Fruit fly (Drosophila melanogaster) whole organism, embryonic: ENCODE measurements around the gene upSET.

Experiments used
- Abd-B ChIP-seq: fragments of 200-800 bp; sonication (Bioruptor generic); optimal IDR thresholded peaks from 2 replicates; lab custom pipeline; 2018; ENCODE audit warnings: missing biosample characterization, mild to moderate bottlenecking, missing genetic modification characterization, moderate library complexity
- Antp ChIP-seq: fragments of 200-800 bp; sonication (Bioruptor generic); optimal IDR thresholded peaks from 3 replicates; lab custom pipeline; 2016; ENCODE audit warnings: missing biosample characterization, missing genetic modification characterization
- C15 ChIP-seq: fragments of 200-800 bp; sonication (Bioruptor generic); IDR thresholded peaks from 3 replicates; pipeline ENCODE4 v1.3.6; 2022; ENCODE audit warnings: missing biosample characterization, missing genetic modification characterization
- CG11247 ChIP-seq: fragments of 200-800 bp; sonication (Bioruptor generic); IDR thresholded peaks from 2 replicates; pipeline ENCODE4 v1.3.6; 2022; ENCODE audit warnings: missing biosample characterization, missing genetic modification characterization
- CG11723 ChIP-seq: fragments of 200-800 bp; sonication (Bioruptor generic); optimal IDR thresholded peaks from 2 replicates; lab custom pipeline; 2017; ENCODE audit warnings: missing biosample characterization, mild to moderate bottlenecking, missing genetic modification characterization
- CG12744 ChIP-seq: fragments of 200-800 bp; sonication (Bioruptor generic); optimal IDR thresholded peaks from 2 replicates; lab custom pipeline; 2016; ENCODE audit warnings: missing biosample characterization, missing genetic modification characterization
- CG13775 ChIP-seq: fragments of 200-800 bp; sonication (Bioruptor generic); optimal IDR thresholded peaks from 3 replicates; lab custom pipeline; 2017; ENCODE audit warnings: missing biosample characterization, mild to moderate bottlenecking, missing genetic modification characterization
- CG15011 ChIP-seq: fragments of 200-800 bp; sonication (Bioruptor generic); optimal IDR thresholded peaks from 3 replicates; lab custom pipeline; 2018; ENCODE audit warnings: missing biosample characterization, mild to moderate bottlenecking, missing genetic modification characterization
- CG17359 ChIP-seq: fragments of 200-800 bp; sonication (Bioruptor generic); optimal IDR thresholded peaks from 3 replicates; lab custom pipeline; 2018; ENCODE audit warnings: missing biosample characterization, mild to moderate bottlenecking, missing genetic modification characterization, moderate library complexity
- CG17568 ChIP-seq: fragments of 200-800 bp; sonication (Bioruptor generic); optimal IDR thresholded peaks from 2 replicates; lab custom pipeline; 2018; ENCODE audit warnings: missing biosample characterization, mild to moderate bottlenecking, missing genetic modification characterization, moderate library complexity
- CG18262 ChIP-seq: fragments of 200-800 bp; optimal IDR thresholded peaks from 3 replicates; lab custom pipeline; 2019; ENCODE audit warnings: missing biosample characterization, mild to moderate bottlenecking, missing genetic modification characterization, moderate library complexity
- CG2116 ChIP-seq: fragments of 200-800 bp; sonication (Bioruptor generic); optimal IDR thresholded peaks from 3 replicates; lab custom pipeline; 2018; ENCODE audit warnings: missing biosample characterization, mild to moderate bottlenecking, missing genetic modification characterization
- CG30403 ChIP-seq: fragments of 200-800 bp; sonication (Bioruptor generic); optimal IDR thresholded peaks from 3 replicates; lab custom pipeline; 2016; ENCODE audit warnings: missing biosample characterization, missing genetic modification characterization
- CG3281 ChIP-seq: fragments of 200-800 bp; sonication (Bioruptor generic); optimal IDR thresholded peaks from 3 replicates; lab custom pipeline; 2017; ENCODE audit warnings: missing biosample characterization, mild to moderate bottlenecking, missing genetic modification characterization
- CG4282 ChIP-seq: fragments of 200-800 bp; sonication (Bioruptor generic); optimal IDR thresholded peaks from 2 replicates; lab custom pipeline; 2016; ENCODE audit warnings: missing biosample characterization, missing genetic modification characterization
- CG5245 ChIP-seq: fragments of 200-800 bp; sonication (Bioruptor generic); optimal IDR thresholded peaks from 3 replicates; lab custom pipeline; 2016; ENCODE audit warnings: missing biosample characterization, missing genetic modification characterization
- CG7271 ChIP-seq: fragments of 200-800 bp; sonication (Bioruptor generic); optimal IDR thresholded peaks from 2 replicates; lab custom pipeline; 2018; ENCODE audit warnings: missing biosample characterization, mild to moderate bottlenecking, missing genetic modification characterization, moderate library complexity
- D19A ChIP-seq: fragments of 200-800 bp; optimal IDR thresholded peaks from 3 replicates; lab custom pipeline; 2019; ENCODE audit warnings: missing biosample characterization, mild to moderate bottlenecking, missing genetic modification characterization, moderate library complexity
- Dip3 ChIP-seq: fragments of 200-800 bp; sonication (Bioruptor generic); optimal IDR thresholded peaks from 3 replicates; lab custom pipeline; 2016; ENCODE audit warnings: missing biosample characterization, missing genetic modification characterization
- E2f1 ChIP-seq: fragments of 200-800 bp; sonication (Bioruptor generic); IDR thresholded peaks from 2 replicates; pipeline ENCODE4 v1.3.6; 2022; ENCODE audit warnings: missing biosample characterization, missing genetic modification characterization
- Ets65A ChIP-seq: fragments of 200-800 bp; sonication (Bioruptor generic); peaks from one replicate; lab custom pipeline; 2016; ENCODE audit warnings: missing biosample characterization, missing genetic modification characterization
- GATAe ChIP-seq: fragments of 200-800 bp; sonication (Bioruptor generic); conservative IDR thresholded peaks from 2 replicates; pipeline ENCODE4 v1.3.6; 2022; ENCODE audit warnings: missing biosample characterization, missing genetic modification characterization
- Hr3 ChIP-seq: fragments of 200-800 bp; sonication (Bioruptor generic); optimal IDR thresholded peaks from 3 replicates; lab custom pipeline; 2016; ENCODE audit warnings: missing biosample characterization, missing genetic modification characterization
- Meics ChIP-seq: fragments of 200-800 bp; sonication (Bioruptor generic); optimal IDR thresholded peaks from 2 replicates; lab custom pipeline; 2017; ENCODE audit warnings: missing biosample characterization, mild to moderate bottlenecking, missing genetic modification characterization
- NC2α ChIP-seq: fragments of 200-800 bp; sonication (Bioruptor generic); optimal IDR thresholded peaks from 2 replicates; lab custom pipeline; 2016; ENCODE audit warnings: missing biosample characterization, missing genetic modification characterization
- Neu2 ChIP-seq: fragments of 200-800 bp; sonication (Bioruptor generic); optimal IDR thresholded peaks from 3 replicates; lab custom pipeline; 2016; ENCODE audit warnings: missing biosample characterization, missing genetic modification characterization, borderline replicate concordance
- Nf-YA ChIP-seq: fragments of 200-800 bp; sonication (Bioruptor generic); IDR thresholded peaks from 2 replicates; pipeline ENCODE4 v1.3.6; 2022; ENCODE audit warnings: missing biosample characterization, missing genetic modification characterization
- Nf-YC ChIP-seq: fragments of 200-800 bp; optimal IDR thresholded peaks from 3 replicates; lab custom pipeline; 2019; ENCODE audit warnings: missing biosample characterization, mild to moderate bottlenecking, missing genetic modification characterization, moderate library complexity
- NfI ChIP-seq: fragments of 200-800 bp; sonication (Bioruptor generic); optimal IDR thresholded peaks from 3 replicates; lab custom pipeline; 2018; ENCODE audit warnings: missing biosample characterization, mild to moderate bottlenecking, missing genetic modification characterization, moderate library complexity
- Rfx ChIP-seq: fragments of 200-800 bp; sonication (Bioruptor generic); IDR thresholded peaks from 2 replicates; pipeline ENCODE4 v1.3.6; 2022; ENCODE audit warnings: missing biosample characterization, missing genetic modification characterization
- amos ChIP-seq: fragments of 200-800 bp; sonication (Bioruptor generic); IDR thresholded peaks from 2 replicates; pipeline ENCODE4 v1.3.6; 2022; ENCODE audit warnings: missing biosample characterization, missing genetic modification characterization; ENCODE audit not compliant: partially characterized antibody
- cas ChIP-seq: fragments of 200-800 bp; sonication (Bioruptor generic); IDR thresholded peaks from 2 replicates; pipeline ENCODE4 v1.3.6; 2022; ENCODE audit warnings: missing biosample characterization, missing genetic modification characterization
- croc ChIP-seq: fragments of 200-800 bp; sonication (Bioruptor generic); conservative IDR thresholded peaks from 3 replicates; pipeline ENCODE4 v1.3.6; 2022; ENCODE audit warnings: missing biosample characterization, missing genetic modification characterization
- gem ChIP-seq: fragments of 200-800 bp; sonication (Bioruptor generic); optimal IDR thresholded peaks from 2 replicates; lab custom pipeline; 2019; ENCODE audit warnings: missing biosample characterization, mild to moderate bottlenecking, missing genetic modification characterization, moderate library complexity
- gro ChIP-seq: fragments of 200-800 bp; sonication (Bioruptor generic); optimal IDR thresholded peaks from 2 replicates; lab custom pipeline; 2016; ENCODE audit warnings: missing biosample characterization, missing genetic modification characterization
- gsb-n ChIP-seq: fragments of 200-800 bp; sonication (Bioruptor generic); optimal IDR thresholded peaks from 3 replicates; lab custom pipeline; 2018; ENCODE audit warnings: missing biosample characterization, mild to moderate bottlenecking, missing genetic modification characterization
- jigr1 ChIP-seq: fragments of 200-800 bp; sonication (Bioruptor generic); IDR thresholded peaks from 3 replicates; pipeline ENCODE4 v1.3.6; 2022; ENCODE audit warnings: missing biosample characterization, missing genetic modification characterization
- klu ChIP-seq: fragments of 200-800 bp; sonication (Bioruptor generic); IDR thresholded peaks from 2 replicates; pipeline ENCODE4 v1.3.6; 2022; ENCODE audit warnings: missing biosample characterization, missing genetic modification characterization
- kni ChIP-seq: fragments of 200-800 bp; sonication (Bioruptor generic); optimal IDR thresholded peaks from 3 replicates; lab custom pipeline; 2017; ENCODE audit warnings: mild to moderate bottlenecking, missing biosample characterization, missing genetic modification reagents, missing genetic modification characterization
- pho ChIP-seq: fragments of 200-800 bp; sonication (Bioruptor generic); optimal IDR thresholded peaks from 2 replicates; lab custom pipeline; 2016; ENCODE audit warnings: missing biosample characterization, missing genetic modification characterization
- pzg ChIP-seq: fragments of 200-800 bp; sonication (Bioruptor generic); optimal IDR thresholded peaks from 3 replicates; lab custom pipeline; 2018; ENCODE audit warnings: missing biosample characterization, mild to moderate bottlenecking, missing genetic modification characterization, moderate library complexity
- run ChIP-seq: fragments of 200-800 bp; sonication (Bioruptor generic); optimal IDR thresholded peaks from 3 replicates; lab custom pipeline; 2018; ENCODE audit warnings: missing biosample characterization, mild to moderate bottlenecking, missing genetic modification characterization
- scrt ChIP-seq: fragments of 200-800 bp; sonication (Bioruptor generic); optimal IDR thresholded peaks from 2 replicates; lab custom pipeline; 2018; ENCODE audit warnings: missing biosample characterization, mild to moderate bottlenecking, missing genetic modification characterization, moderate library complexity
- sd ChIP-seq: fragments of 200-800 bp; sonication (Bioruptor generic); optimal IDR thresholded peaks from 3 replicates; lab custom pipeline; 2018; ENCODE audit warnings: missing biosample characterization, mild to moderate bottlenecking, missing genetic modification characterization, moderate library complexity
- sens-2 ChIP-seq: fragments of 200-800 bp; sonication (Bioruptor generic); IDR thresholded peaks from 2 replicates; pipeline ENCODE4 v1.3.6; 2022; ENCODE audit warnings: missing biosample characterization, missing genetic modification characterization
- sisA ChIP-seq: fragments of 200-800 bp; sonication (Bioruptor generic); IDR thresholded peaks from 2 replicates; pipeline ENCODE4 v1.3.6; 2022; ENCODE audit warnings: missing biosample characterization, missing genetic modification characterization
- slbo ChIP-seq: fragments of 200-800 bp; sonication (Bioruptor generic); IDR thresholded peaks from 2 replicates; pipeline ENCODE4 v1.3.6; 2022; ENCODE audit warnings: missing biosample characterization, missing genetic modification characterization
- so ChIP-seq: fragments of 200-800 bp; sonication (Bioruptor generic); IDR thresholded peaks from 3 replicates; pipeline ENCODE4 v1.3.6; 2022; ENCODE audit warnings: missing biosample characterization, missing genetic modification characterization
- sug ChIP-seq: fragments of 200-800 bp; optimal IDR thresholded peaks from 2 replicates; lab custom pipeline; 2019; ENCODE audit warnings: missing biosample characterization, mild to moderate bottlenecking, missing genetic modification characterization, moderate library complexity
- unc-4 ChIP-seq: fragments of 200-800 bp; sonication (Bioruptor generic); IDR thresholded peaks from 2 replicates; pipeline ENCODE4 v1.3.6; 2022; ENCODE audit warnings: missing biosample characterization, missing genetic modification characterization; ENCODE audit not compliant: partially characterized antibody
- wor ChIP-seq: fragments of 200-800 bp; sonication (Bioruptor generic); IDR thresholded peaks from 2 replicates; pipeline ENCODE4 v1.3.6; 2022; ENCODE audit warnings: missing biosample characterization, missing genetic modification characterization

Gene upSET

dm6 chr3L:14003297-14004040 is 1.5 kb downstream of the upSET start (continued):
- no peak for TF ChIP-seq CG7271 (tag; lab: Kevin White, UChicago)
- no peak for TF ChIP-seq CG12744 (GFP tag; lab: Kevin White, UChicago)
- no peak for TF ChIP-seq E2f1 (GFP tag; lab: Robert Waterston, UW)
- no peak for TF ChIP-seq NfI
- TF ChIP-seq Neu2 (GFP tag; lab: Kevin White, UChicago): peak; percentile 33
- TF ChIP-seq Rfx (GFP tag; lab: Robert Waterston, UW): no peak
- TF ChIP-seq CG18262 (tag; lab: Kevin White, UChicago): peak; percentile 18
- TF ChIP-seq CG17359 (tag; lab: Kevin White, UChicago): peak; percentile 26
- TF ChIP-seq Meics (GFP tag; lab: Kevin White, UChicago): no peak
- peak; percentile 14 for TF ChIP-seq CG13775 (GFP tag; lab: Kevin White, UChicago)
- TF ChIP-seq CG15011 (GFP tag; lab: Kevin White, UChicago): no peak
- TF ChIP-seq CG2116 (GFP tag; lab: Kevin White, UChicago): no peak
- no peak for TF ChIP-seq CG11247 (GFP tag; lab: Robert Waterston, UW)
- TF ChIP-seq Abd-B (GFP tag; lab: Kevin White, UChicago): no peak
- peak; percentile 33 for TF ChIP-seq gem (tag; lab: Kevin White, UChicago)
- TF ChIP-seq gro (GFP tag; lab: Kevin White, UChicago): no peak
- TF ChIP-seq scrt (GFP tag; lab: Kevin White, UChicago): no peak
- no peak for TF ChIP-seq C15 (GFP tag; lab: Robert Waterston, UW)
- TF ChIP-seq CG3281 (GFP tag; lab: Kevin White, UChicago): peak; percentile 27
- TF ChIP-seq Ets65A: no peak
- no peak for TF ChIP-seq pho (GFP tag; lab: Kevin White, UChicago)
- no peak for TF ChIP-seq gsb-n (tag; lab: Kevin White, UChicago)
- no peak for TF ChIP-seq so
- TF ChIP-seq amos (GFP tag; lab: Robert Waterston, UW): no peak
- no peak for TF ChIP-seq run (tag; lab: Kevin White, UChicago)
- no peak for TF ChIP-seq Nf-YA
- TF ChIP-seq sug (tag; lab: Kevin White, UChicago): peak; percentile 21
- TF ChIP-seq sisA (GFP tag; lab: Robert Waterston, UW): no peak
- TF ChIP-seq kni: peak; percentile 18
- TF ChIP-seq GATAe (GFP tag; lab: Robert Waterston, UW): no peak
- TF ChIP-seq CG5245 (GFP tag; lab: Kevin White, UChicago): no peak
- no peak for TF ChIP-seq Nf-YC (tag; lab: Kevin White, UChicago)
- no peak for TF ChIP-seq unc-4 (GFP tag; lab: Robert Waterston, UW)
- TF ChIP-seq CG30403: no peak
- TF ChIP-seq CG4282 (GFP tag; lab: Kevin White, UChicago): no peak
- no peak for TF ChIP-seq NC2α (GFP tag; lab: Kevin White, UChicago)
- TF ChIP-seq D19A (tag; lab: Kevin White, UChicago): no peak
- TF ChIP-seq CG11723 (GFP tag; lab: Kevin White, UChicago): no peak
- no peak for TF ChIP-seq klu (GFP tag; lab: Robert Waterston, UW)
- no peak for TF ChIP-seq pzg (GFP tag; lab: Kevin White, UChicago)
- no peak for TF ChIP-seq wor
- TF ChIP-seq croc: no peak
- no peak for TF ChIP-seq sens-2
- TF ChIP-seq CG17568 (GFP tag; lab: Kevin White, UChicago): no peak
- TF ChIP-seq jigr1: no peak
- no peak for TF ChIP-seq Antp (GFP tag; lab: Kevin White, UChicago)
- TF ChIP-seq slbo (GFP tag; lab: Robert Waterston, UW): peak; percentile 20; the same call in 1 of the 2 replicates
- TF ChIP-seq Dip3 (GFP tag; lab: Kevin White, UChicago): peak; percentile 31
- no peak for TF ChIP-seq sd
- no peak for TF ChIP-seq cas (GFP tag; lab: Robert Waterston, UW)
- no peak for TF ChIP-seq Hr3
